Fruit fly (Drosophila melanogaster): ENCODE measurements around the gene CG42728.

DNA sequence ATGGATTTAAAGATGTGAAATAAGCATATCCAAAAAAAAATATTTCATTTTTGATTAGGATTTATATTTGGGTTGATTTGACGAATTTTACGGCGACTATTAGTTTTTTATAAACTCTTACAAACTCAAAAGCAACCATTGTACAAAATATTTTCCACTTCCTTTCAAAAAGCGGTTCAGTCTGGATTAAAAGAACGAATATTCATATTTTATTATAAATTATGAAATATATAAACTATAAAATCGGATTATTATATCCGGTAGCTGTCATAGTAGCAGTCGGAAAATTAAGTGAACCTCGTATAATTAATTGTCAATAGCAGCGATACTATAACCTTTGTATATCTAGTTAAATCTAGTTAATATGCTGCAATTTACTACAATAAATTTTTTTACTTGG is 32.5 kb downstream of the CG42728 start, which contains the start of gene CG12355:
- TF ChIP-seq woc (GFP tag; optimal IDR thresholded peaks at IDR 0.05) (no peak), h (GFP tag; optimal IDR thresholded peaks at IDR 0.05) (no peak), Sp1 (GFP tag; optimal IDR thresholded peaks at IDR 0.05) (no peak), Mio (GFP tag; optimal IDR thresholded peaks at IDR 0.05) (no peak)

Data from whole organism, wandering third instar larva.